Fruit fly (Drosophila melanogaster) whole organism, wandering third instar larva: Measurements from ENCODE around the gene CG43342.

ENCODE experiments used
- Hr78 ChIP-seq: fragments of >200 bp; optimal IDR thresholded peaks from 2 replicates; lab custom pipeline; 2017; ENCODE audit warnings: missing biosample characterization, missing genetic modification characterization
- Jra ChIP-seq: sonication (Bioruptor generic); optimal IDR thresholded peaks from 2 replicates; lab custom pipeline; 2016; ENCODE audit warnings: missing biosample characterization, missing genetic modification characterization
- Vsx2 ChIP-seq: fragments of 200-300, 225-300 bp; sonication (Bioruptor generic); optimal IDR thresholded peaks from 2 replicates; lab custom pipeline; 2018; ENCODE audit warnings: missing biosample characterization, missing genetic modification characterization; ENCODE audit not compliant: partially characterized antibody
- ey ChIP-seq: fragments of 200-800 bp; sonication (Bioruptor generic); optimal IDR thresholded peaks from 2 replicates; lab custom pipeline; 2016; ENCODE audit warnings: missing biosample characterization, missing genetic modification characterization
- psq ChIP-seq: fragments of 200-800 bp; sonication (Bioruptor generic); optimal IDR thresholded peaks from 3 replicates; lab custom pipeline; 2017; ENCODE audit warnings: missing biosample characterization, mild to moderate bottlenecking, missing genetic modification characterization, moderate library complexity
- sage ChIP-seq: fragments of 200-800 bp; sonication (Bioruptor generic); optimal IDR thresholded peaks from 2 replicates; lab custom pipeline; 2016; ENCODE audit warnings: missing biosample characterization, mild to moderate bottlenecking, missing genetic modification characterization
- tai ChIP-seq: sonication (Bioruptor generic); optimal IDR thresholded peaks from 2 replicates; lab custom pipeline; 2016; ENCODE audit warnings: missing biosample characterization, missing genetic modification characterization

DNA sequence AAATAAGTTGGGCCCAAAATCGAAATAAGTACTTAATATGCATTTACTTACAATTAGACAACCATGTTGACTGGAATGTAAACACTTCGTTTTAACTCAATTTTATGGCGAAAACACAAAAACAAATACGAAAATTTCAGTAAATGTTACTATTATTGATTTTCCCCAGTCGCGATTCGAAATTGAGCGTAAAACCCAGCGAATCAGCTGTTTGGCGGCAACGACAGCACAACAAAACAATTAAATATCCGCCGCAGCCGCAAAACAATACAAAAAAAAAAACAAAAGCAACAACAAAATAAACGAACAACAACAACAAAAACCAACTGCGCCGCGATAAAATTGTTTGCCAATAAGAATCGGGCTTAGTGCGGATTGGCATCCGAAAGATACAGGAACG lies 8.5 kb downstream of the CG43342 start, which contains the start of the genes CAH8 and CG7059:
- TF ChIP-seq sage (no peak), tai (GFP tag; lab: Kevin White, UChicago) (no peak), psq (no peak), Jra (GFP tag; lab: Kevin White, UChicago) (no peak), ey (GFP tag; lab: Kevin White, UChicago) (no peak), Hr78 (no peak), Vsx2 (GFP tag; lab: Kevin White, UChicago) (no peak)
